Fruit fly (Drosophila melanogaster): ENCODE measurements around the gene CG33235.
A peak's percentile ranks its signal among the peaks of the same experiment; 100 is the strongest.

CG33235 gene

DNA sequence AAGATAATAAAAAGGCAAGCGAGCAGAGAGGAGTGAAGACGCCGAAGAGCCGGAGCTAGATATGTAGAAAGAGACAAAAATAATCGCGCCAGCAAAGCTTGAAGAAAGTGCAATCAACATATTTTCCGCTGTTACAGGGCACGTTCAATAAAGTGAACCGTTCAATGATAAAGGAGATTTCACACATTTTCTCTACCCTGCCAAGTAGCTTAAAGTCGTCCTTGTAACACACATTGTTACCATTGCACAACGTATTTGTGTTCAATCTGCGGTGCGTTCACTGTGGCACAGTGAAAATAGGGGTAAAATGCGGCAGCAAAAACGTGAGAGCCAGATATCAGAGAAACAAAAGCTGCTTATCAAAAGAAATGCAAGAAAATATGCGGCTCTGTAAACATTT, 8.1 kb upstream of the CG33235 start (continued):
- no peak for TF ChIP-seq sage (GFP tag; optimal IDR thresholded peaks at IDR 0.05)
- no peak for TF ChIP-seq Myc (optimal IDR thresholded peaks at IDR 0.05)
- TF ChIP-seq Dif (GFP tag; optimal IDR thresholded peaks at IDR 0.05; ENCODE audit: partially characterized antibody): no peak

dm6 chrX:11498143-11498542, 6.8 kb upstream of the CG33235 start:
- no peak for TF ChIP-seq Abd-B (GFP tag; optimal IDR thresholded peaks at IDR 0.05)
- no peak for TF ChIP-seq Mio (GFP tag; optimal IDR thresholded peaks at IDR 0.05)
- no peak for TF ChIP-seq GATAd (GFP tag; optimal IDR thresholded peaks at IDR 0.05)
- TF ChIP-seq foxo (GFP tag; optimal IDR thresholded peaks at IDR 0.05): no peak
- TF ChIP-seq N (GFP tag; optimal IDR thresholded peaks at IDR 0.05): no peak
- no peak for TF ChIP-seq rgr (GFP tag; optimal IDR thresholded peaks at IDR 0.05)
- no peak for TF ChIP-seq Rel (GFP tag; optimal IDR thresholded peaks at IDR 0.05)
- TF ChIP-seq Rel (tag; optimal IDR thresholded peaks at IDR 0.05): no peak
- TF ChIP-seq CG32264 (GFP tag; optimal IDR thresholded peaks at IDR 0.05): no peak
- no peak for TF ChIP-seq dl (GFP tag; optimal IDR thresholded peaks at IDR 0.05; ENCODE audit: insufficient read depth in 1 of 2, partially characterized antibody in 2 of 2)
- TF ChIP-seq dmrt93B (GFP tag; optimal IDR thresholded peaks at IDR 0.05): no peak

- no peak for TF ChIP-seq Vsx2 (GFP tag; optimal IDR thresholded peaks at IDR 0.05; ENCODE audit: partially characterized antibody)
- TF ChIP-seq ey (GFP tag; optimal IDR thresholded peaks at IDR 0.05): no peak
- TF ChIP-seq sage (GFP tag; optimal IDR thresholded peaks at IDR 0.05): peak; percentile 14
- no peak for TF ChIP-seq Hr78 (GFP tag; optimal IDR thresholded peaks at IDR 0.05)
- no peak for TF ChIP-seq HLH106 (tag; optimal IDR thresholded peaks at IDR 0.05)
- no peak for TF ChIP-seq brk (GFP tag; optimal IDR thresholded peaks at IDR 0.05)
- no peak for TF ChIP-seq h (GFP tag; optimal IDR thresholded peaks at IDR 0.05)
- TF ChIP-seq woc (GFP tag; optimal IDR thresholded peaks at IDR 0.05): no peak
- TF ChIP-seq CG9705 (GFP tag; optimal IDR thresholded peaks at IDR 0.05): no peak
- peak; percentile 44 for TF ChIP-seq CrebA (GFP tag; optimal IDR thresholded peaks at IDR 0.05; ENCODE audit: borderline replicate concordance)
- TF ChIP-seq Mio (GFP tag; optimal IDR thresholded peaks at IDR 0.05): no peak
- no peak for TF ChIP-seq Jra (GFP tag; optimal IDR thresholded peaks at IDR 0.05)
- TF ChIP-seq sv (GFP tag; optimal IDR thresholded peaks at IDR 0.05): no peak
- TF ChIP-seq fru (GFP tag; optimal IDR thresholded peaks at IDR 0.05): no peak
- no peak for TF ChIP-seq jim (GFP tag; optimal IDR thresholded peaks at IDR 0.05)
- no peak for TF ChIP-seq lola (GFP tag; optimal IDR thresholded peaks at IDR 0.05)
- no peak for TF ChIP-seq Dfd (GFP tag; optimal IDR thresholded peaks at IDR 0.05)
- no peak for TF ChIP-seq OdsH (GFP tag; optimal IDR thresholded peaks at IDR 0.05)
- TF ChIP-seq rgr (GFP tag; optimal IDR thresholded peaks at IDR 0.05): no peak
- TF ChIP-seq foxo (GFP tag; optimal IDR thresholded peaks at IDR 0.05): no peak
- TF ChIP-seq Dif (GFP tag; optimal IDR thresholded peaks at IDR 0.05; ENCODE audit: partially characterized antibody): no peak
- TF ChIP-seq GATAd (GFP tag; optimal IDR thresholded peaks at IDR 0.05): no peak
- TF ChIP-seq Rel (GFP tag; optimal IDR thresholded peaks at IDR 0.05): no peak
- peak; percentile 75 for TF ChIP-seq Rel (tag; optimal IDR thresholded peaks at IDR 0.05)
- TF ChIP-seq Myc (optimal IDR thresholded peaks at IDR 0.05): no peak
- TF ChIP-seq tai (GFP tag; optimal IDR thresholded peaks at IDR 0.05): no peak
- TF ChIP-seq pan (optimal IDR thresholded peaks at IDR 0.05): no peak
- no peak for TF ChIP-seq N (GFP tag; optimal IDR thresholded peaks at IDR 0.05)
- no peak for TF ChIP-seq CG32264 (GFP tag; optimal IDR thresholded peaks at IDR 0.05)
- no peak for TF ChIP-seq Sp1 (GFP tag; optimal IDR thresholded peaks at IDR 0.05)
- TF ChIP-seq br (GFP tag; optimal IDR thresholded peaks at IDR 0.05): no peak
- no peak for TF ChIP-seq usp (GFP tag; optimal IDR thresholded peaks at IDR 0.05)
- TF ChIP-seq psq (GFP tag; optimal IDR thresholded peaks at IDR 0.05): peak; percentile 76
- TF ChIP-seq dl (GFP tag; optimal IDR thresholded peaks at IDR 0.05; ENCODE audit: insufficient read depth in 1 of 2, partially characterized antibody in 2 of 2): no peak
- no peak for TF ChIP-seq Hnf4 (GFP tag; optimal IDR thresholded peaks at IDR 0.05)
- TF ChIP-seq Hr83 (GFP tag; optimal IDR thresholded peaks at IDR 0.05; ENCODE audit: poor library complexity, severe bottlenecking): no peak
Measured at dm6 chrX:11496257-11496656, 4.9 kb upstream of the CG33235 start.
